Fruit fly (Drosophila melanogaster): ENCODE data around the gene nom.
A peak's percentile ranks its signal among the peaks of the same experiment; 100 is the strongest.

Gene nom

DNA sequence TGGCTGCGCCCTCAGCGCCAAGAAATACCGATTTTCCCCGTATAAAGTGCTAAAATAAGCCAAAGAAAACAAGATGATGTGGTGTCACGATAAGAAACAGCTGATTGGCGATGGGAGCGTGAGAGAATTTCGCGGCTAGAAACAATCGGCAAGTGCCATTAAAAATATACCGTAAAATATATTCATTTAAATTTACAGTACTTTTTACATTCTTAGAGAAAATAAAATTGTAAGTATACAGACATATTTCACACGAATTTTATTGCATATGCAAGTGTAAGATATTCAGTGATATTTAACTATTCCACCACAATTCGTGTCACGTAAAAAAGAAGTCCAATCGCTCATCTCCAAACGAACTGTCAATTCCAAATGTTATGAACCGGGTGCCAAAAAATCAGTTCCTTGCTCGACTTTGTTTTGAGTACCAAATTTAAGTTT lies 46.4 kb upstream of the nom start, which contains the start of the genes Unc50, CG11755 and CG8043 (continued):
- TF ChIP-seq Neu2 (GFP tag; optimal IDR thresholded peaks at IDR 0.05; ENCODE audit: borderline replicate concordance) (no peak), Adf1 (GFP tag; IDR thresholded peaks at IDR 0.05) (peak; percentile 73), Dll (GFP tag; IDR thresholded peaks at IDR 0.05; ENCODE audit: partially characterized antibody) (peak; percentile 100), Bteb2 (GFP tag; optimal IDR thresholded peaks at IDR 0.05) (peak; percentile 53), CkIIα-i1 (GFP tag; IDR thresholded peaks at IDR 0.05) (no peak), CG7928 (GFP tag; optimal IDR thresholded peaks at IDR 0.05) (peak; percentile 20), CG17186 (GFP tag; optimal IDR thresholded peaks at IDR 0.05) (peak; percentile 75), ftz-f1 (GFP tag; optimal IDR thresholded peaks at IDR 0.05) (no peak), CG10654 (GFP tag; optimal IDR thresholded peaks at IDR 0.05) (peak; percentile 73), wdn (GFP tag; IDR thresholded peaks at IDR 0.05) (0 out of 2 replicates have a peak, but pooled peaks have one; percentile 61), CG2129 (GFP tag; IDR thresholded peaks at IDR 0.05; ENCODE audit: partially characterized antibody) (peak; percentile 99), psq (GFP tag; optimal IDR thresholded peaks at IDR 0.05) (no peak), Ets65A (GFP tag) (peak; percentile 93), Optix (GFP tag; IDR thresholded peaks at IDR 0.05) (peak; percentile 45; the same call in 1 of the 3 replicates), CG1603 (tag; optimal IDR thresholded peaks at IDR 0.05) (peak; percentile 78), hb (GFP tag; IDR thresholded peaks at IDR 0.05; ENCODE audit: partially characterized antibody) (peak; percentile 99), Rx (GFP tag; IDR thresholded peaks at IDR 0.05) (peak; percentile 46; the same call in 1 of the 2 replicates), abd-A (tag; optimal IDR thresholded peaks at IDR 0.05) (no peak), bowl (GFP tag; IDR thresholded peaks at IDR 0.05) (no peak), Xbp1 (GFP tag; optimal IDR thresholded peaks at IDR 0.05) (peak; percentile 91), CG9797 (GFP tag; optimal IDR thresholded peaks at IDR 0.05) (peak; percentile 84), CG17829 (tag; optimal IDR thresholded peaks at IDR 0.05) (peak; percentile 83), CG1602 (GFP tag; optimal IDR thresholded peaks at IDR 0.05) (peak; percentile 75), tin (GFP tag; optimal IDR thresholded peaks at IDR 0.05) (peak; percentile 77), CG18262 (tag; optimal IDR thresholded peaks at IDR 0.05) (peak; percentile 80), CG12236 (GFP tag; optimal IDR thresholded peaks at IDR 0.05) (peak; percentile 22), ttk (GFP tag; IDR thresholded peaks at IDR 0.05) (peak; percentile 52; the same call in 1 of the 2 replicates), slou (GFP tag; optimal IDR thresholded peaks at IDR 0.05) (peak; percentile 78), CG14667 (GFP tag; IDR thresholded peaks at IDR 0.05) (peak; percentile 75), p53 (GFP tag; optimal IDR thresholded peaks at IDR 0.05) (no peak), tll (GFP tag; optimal IDR thresholded peaks at IDR 0.05) (peak in 1 of 2 experiments; percentile 80), HHEX (GFP tag; optimal IDR thresholded peaks at IDR 0.05) (peak; percentile 56), CG2120 (GFP tag; optimal IDR thresholded peaks at IDR 0.05) (peak; percentile 89), ci (GFP tag; IDR thresholded peaks at IDR 0.05) (no peak; the same call in 2 of the 3 replicates), CG9727 (GFP tag; optimal IDR thresholded peaks at IDR 0.05) (peak; percentile 82), CG17912 (GFP tag; optimal IDR thresholded peaks at IDR 0.05) (no peak), CG3995 (GFP tag; optimal IDR thresholded peaks at IDR 0.05) (peak; percentile 56), Ptx1 (GFP tag; IDR thresholded peaks at IDR 0.05) (peak; percentile 75), dati (GFP tag; IDR thresholded peaks at IDR 0.05) (no peak), phol (tag; optimal IDR thresholded peaks at IDR 0.05) (peak; percentile 88), schlank (tag; optimal IDR thresholded peaks at IDR 0.05) (peak; percentile 22), Aef1 (GFP tag; IDR thresholded peaks at IDR 0.05) (peak; percentile 80), Antp (GFP tag; optimal IDR thresholded peaks at IDR 0.05) (peak; percentile 53), CoRest (tag; optimal IDR thresholded peaks at IDR 0.05) (peak; percentile 89), Fer1 (GFP tag; optimal IDR thresholded peaks at IDR 0.05) (no peak), Sox102F (GFP tag; optimal IDR thresholded peaks at IDR 0.05) (peak; percentile 67), scrt (GFP tag; optimal IDR thresholded peaks at IDR 0.05) (no peak), ase (GFP tag; IDR thresholded peaks at IDR 0.05) (no peak), CG16815 (GFP tag; optimal IDR thresholded peaks at IDR 0.05) (peak; percentile 57), Dp (GFP tag; optimal IDR thresholded peaks at IDR 0.05) (peak; percentile 30), slp2 (GFP tag; optimal IDR thresholded peaks at IDR 0.05) (peak; percentile 43)

All from whole organism, embryonic.